Worm (Caenorhabditis elegans) whole organism, L3 larva: ENCODE measurements around the gene gly-1.
"Not testable (repeated sequence)": the region's sequence is repeated elsewhere in the genome, so short reads cannot be mapped to it uniquely, and the experiment has no call there.

Experiments
- R02D3.7 ChIP-seq: fragments of 150-350 bp; optimal IDR thresholded peaks from 2 replicates; lab custom pipeline; 2014; ENCODE audit warnings: missing biosample characterization, missing genetic modification characterization
- ZK546.5 ChIP-seq: sonication (generic microtip); optimal IDR thresholded peaks from 2 replicates; lab custom pipeline; 2017; ENCODE audit warnings: missing biosample characterization, missing genetic modification characterization
- aly-2 ChIP-seq: fragments of 150-350 bp; optimal IDR thresholded peaks from 2 replicates; lab custom pipeline; 2014; ENCODE audit warnings: missing biosample characterization, missing genetic modification characterization
- ceh-16 ChIP-seq: sonication (generic microtip); optimal IDR thresholded peaks from 2 replicates; lab custom pipeline; 2017; ENCODE audit warnings: missing biosample characterization, missing genetic modification characterization
- ceh-9 ChIP-seq: sonication (generic microtip); optimal IDR thresholded peaks from 2 replicates; lab custom pipeline; 2018; ENCODE audit warnings: missing biosample characterization, missing genetic modification characterization
- daf-12 ChIP-seq: fragments of 150-350 bp; optimal IDR thresholded peaks from 2 replicates; lab custom pipeline; 2014; ENCODE audit warnings: missing biosample characterization, missing genetic modification reagents, missing genetic modification characterization
- egl-27 ChIP-seq: sonication (generic microtip); optimal IDR thresholded peaks from 4 replicates; lab custom pipeline; 2017; ENCODE audit warnings: missing biosample characterization, missing genetic modification reagents, missing genetic modification characterization
- elt-2 ChIP-seq: sonication (generic microtip); optimal IDR thresholded peaks from 2 replicates; lab custom pipeline; 2016; ENCODE audit warnings: missing genetic modification reagents, mild to moderate bottlenecking, missing genetic modification characterization, missing compliant biosample characterization
- fkh-10 ChIP-seq: sonication (generic microtip); optimal IDR thresholded peaks from 2 replicates; lab custom pipeline; 2017; ENCODE audit warnings: missing biosample characterization, missing genetic modification reagents, missing genetic modification characterization
- fkh-2 ChIP-seq: fragments of 150-350 bp; optimal IDR thresholded peaks from 2 replicates; lab custom pipeline; 2014; ENCODE audit warnings: missing biosample characterization, missing genetic modification reagents, missing genetic modification characterization
- fos-1 ChIP-seq: fragments of 150-350 bp; optimal IDR thresholded peaks from 2 replicates; lab custom pipeline; 2014; ENCODE audit warnings: missing biosample characterization, missing genetic modification characterization
- hmg-11 ChIP-seq: sonication (generic microtip); optimal IDR thresholded peaks from 2 replicates; lab custom pipeline; 2016; ENCODE audit warnings: missing genetic modification characterization, missing compliant biosample characterization
- lin-39 ChIP-seq: fragments of 150-350 bp; optimal IDR thresholded peaks from 2 replicates; lab custom pipeline; 2018; ENCODE audit warnings: missing biosample characterization, missing genetic modification reagents, missing genetic modification characterization
- mdl-1 ChIP-seq: fragments of 150-350 bp; optimal IDR thresholded peaks from 2 replicates; lab custom pipeline; 2014; ENCODE audit warnings: missing biosample characterization, missing genetic modification characterization
- mml-1 ChIP-seq: fragments of 150-350 bp; sonication (generic microtip); optimal IDR thresholded peaks from 3 replicates; lab custom pipeline; 2014; ENCODE audit warnings: missing biosample characterization, missing genetic modification characterization
- nfya-1 ChIP-seq: sonication (generic microtip); optimal IDR thresholded peaks from 2 replicates; lab custom pipeline; 2017; ENCODE audit warnings: missing genetic modification characterization, mild to moderate bottlenecking, missing compliant biosample characterization, antibody characterized with exemption, moderate library complexity; ENCODE audit not compliant: insufficient read depth
- nhr-11 ChIP-seq: fragments of 150-350 bp; optimal IDR thresholded peaks from 2 replicates; lab custom pipeline; 2014; ENCODE audit warnings: missing biosample characterization, missing genetic modification characterization
- nhr-12 ChIP-seq: fragments of 150-350 bp; optimal IDR thresholded peaks from 2 replicates; lab custom pipeline; 2014; ENCODE audit warnings: missing biosample characterization, missing genetic modification characterization
- nhr-23 ChIP-seq: fragments of 150-350 bp; optimal IDR thresholded peaks from 2 replicates; lab custom pipeline; 2014; ENCODE audit warnings: missing biosample characterization, missing genetic modification reagents, missing genetic modification characterization
- nhr-25 ChIP-seq: sonication (generic microtip); optimal IDR thresholded peaks from 2 replicates; lab custom pipeline; 2017; ENCODE audit warnings: missing biosample characterization, missing genetic modification characterization
- nhr-28 ChIP-seq: fragments of 150-350 bp; optimal IDR thresholded peaks from 2 replicates; lab custom pipeline; 2014; ENCODE audit warnings: missing biosample characterization, missing genetic modification characterization
- nhr-43 ChIP-seq: sonication (generic microtip); optimal IDR thresholded peaks from 2 replicates; lab custom pipeline; 2016; ENCODE audit warnings: mild to moderate bottlenecking, missing genetic modification characterization, missing compliant biosample characterization; ENCODE audit not compliant: poor library complexity, severe bottlenecking
- nhr-67 ChIP-seq: fragments of 150-350 bp; optimal IDR thresholded peaks from 2 replicates; lab custom pipeline; 2014; ENCODE audit warnings: missing biosample characterization, missing genetic modification characterization
- nhr-76 ChIP-seq: fragments of 150-350 bp; sonication (generic microtip); optimal IDR thresholded peaks from 5 replicates; lab custom pipeline; 2014; ENCODE audit warnings: missing biosample characterization, missing genetic modification characterization
- nhr-77 ChIP-seq: fragments of 150-350 bp; optimal IDR thresholded peaks from 2 replicates; lab custom pipeline; 2014; ENCODE audit warnings: missing biosample characterization, missing genetic modification characterization
- pha-4 ChIP-seq: fragments of 150-350 bp; optimal IDR thresholded peaks from 2 replicates; lab custom pipeline; 2014; ENCODE audit warnings: missing biosample characterization, missing genetic modification reagents, missing genetic modification characterization
- sea-2 ChIP-seq: fragments of 150-350 bp; sonication (generic microtip); optimal IDR thresholded peaks from 4 replicates; lab custom pipeline; 2014; ENCODE audit warnings: missing biosample characterization, missing genetic modification reagents, missing genetic modification characterization
- snpc-4 ChIP-seq: fragments of 150-350 bp; optimal IDR thresholded peaks from 2 replicates; lab custom pipeline; 2014; ENCODE audit warnings: missing biosample characterization, missing genetic modification characterization
- unc-39 ChIP-seq: sonication (generic microtip); optimal IDR thresholded peaks from 4 replicates; lab custom pipeline; 2017; ENCODE audit warnings: missing biosample characterization, missing genetic modification characterization
- unc-62 ChIP-seq: fragments of 150-350 bp; sonication (generic microtip); optimal IDR thresholded peaks from 4 replicates; lab custom pipeline; 2014; ENCODE audit warnings: missing biosample characterization, missing genetic modification reagents, missing genetic modification characterization
- zag-1 ChIP-seq: fragments of 150-350 bp; optimal IDR thresholded peaks from 2 replicates; lab custom pipeline; 2014; ENCODE audit warnings: missing biosample characterization, missing genetic modification characterization
- ztf-4 ChIP-seq: fragments of 150-350 bp; optimal IDR thresholded peaks from 2 replicates; lab custom pipeline; 2014; ENCODE audit warnings: missing biosample characterization, missing genetic modification characterization

gly-1 gene

ce11 chrII:10923948-10924347, 21.9 kb upstream of the gly-1 start, which contains the start of gene Y19D2B.2:
TSS of gene Y19D2B.2 (plus strand) at chrII:10924248.
- TF ChIP-seq ztf-4, result no peak
- TF ChIP-seq nhr-76 (tag; lab: Kevin White, UChicago), result no peak
- TF ChIP-seq nhr-11 (tag; lab: Kevin White, UChicago), result no peak
- TF ChIP-seq daf-12, result no peak
- TF ChIP-seq unc-39 (tag; lab: Kevin White, UChicago), result no peak
- no peak for TF ChIP-seq snpc-4 (tag; lab: Kevin White, UChicago)
- TF ChIP-seq mdl-1 (tag; lab: Kevin White, UChicago), result no peak
- no peak for TF ChIP-seq ceh-9 (tag; lab: Kevin White, UChicago)
- TF ChIP-seq nhr-25 (tag; lab: Kevin White, UChicago), result no peak
- no peak for TF ChIP-seq ZK546.5 (tag; lab: Kevin White, UChicago)
- no peak for TF ChIP-seq nhr-43 (tag; lab: Kevin White, UChicago)
- no peak for TF ChIP-seq hmg-11 (tag; lab: Kevin White, UChicago)
- TF ChIP-seq unc-62, result no peak
- no peak for TF ChIP-seq zag-1 (tag; lab: Kevin White, UChicago)
- TF ChIP-seq nhr-28 (tag; lab: Kevin White, UChicago), result no peak
- no peak for TF ChIP-seq nhr-67 (tag; lab: Kevin White, UChicago)
- TF ChIP-seq sea-2 (GFP tag; lab: Kevin White, UChicago), result no peak
- TF ChIP-seq fkh-10 (GFP tag; lab: Kevin White, UChicago), result no peak
- TF ChIP-seq R02D3.7 (tag; lab: Kevin White, UChicago), result no peak

- TF ChIP-seq fos-1, nhr-67, nfya-1 (tag; lab: Kevin White, UChicago): not testable (repeated sequence)
These were observed 20.9 kb upstream of the gly-1 start, which contains the start of gene Y19D2B.1 for ce11 chrII:10922874-10923273. TSS of gene Y19D2B.1 (minus strand) at chrII:10922974.

ce11 chrII:10918293-10918756, 16.3 kb upstream of the gly-1 start, which contains the start of gene tba-4:
TSS of gene tba-4 (plus strand) at chrII:10918706.
- peak; percentile 13 for TF ChIP-seq nhr-25 (tag; lab: Kevin White, UChicago)
- TF ChIP-seq mdl-1 (tag; lab: Kevin White, UChicago), result no peak
- TF ChIP-seq ceh-16 (tag; lab: Kevin White, UChicago), result no peak
- no peak for TF ChIP-seq fos-1 (tag; lab: Kevin White, UChicago)
- peak; percentile 23 for TF ChIP-seq elt-2 (tag; lab: Kevin White, UChicago)
- TF ChIP-seq mml-1 (tag; lab: Kevin White, UChicago), result no peak
- no peak for TF ChIP-seq lin-39 (tag; lab: Kevin White, UChicago)
- no peak for TF ChIP-seq egl-27
- no peak for TF ChIP-seq nhr-28 (tag; lab: Kevin White, UChicago)
- TF ChIP-seq fkh-2, result no peak
- TF ChIP-seq nhr-76 (tag; lab: Kevin White, UChicago), result no peak
- no peak for TF ChIP-seq snpc-4 (tag; lab: Kevin White, UChicago)
- TF ChIP-seq, all 47 proteins: peak for 2

ce11 chrII:10917174-10917573, 15.2 kb upstream of the gly-1 start, which contains the start of gene F44F4.10:
TSS of gene F44F4.10 (minus strand) at chrII:10917274.
- no peak for TF ChIP-seq nhr-11 (tag; lab: Kevin White, UChicago)
- TF ChIP-seq egl-27, result no peak
- TF ChIP-seq pha-4 (tag; lab: Kevin White, UChicago), result no peak
- TF ChIP-seq nhr-23 (tag; lab: Kevin White, UChicago), result no peak
- TF ChIP-seq unc-39 (tag; lab: Kevin White, UChicago), result no peak
- no peak for TF ChIP-seq fkh-10 (GFP tag; lab: Kevin White, UChicago)
- TF ChIP-seq mdl-1 (tag; lab: Kevin White, UChicago), result no peak
- no peak for TF ChIP-seq sea-2 (GFP tag; lab: Kevin White, UChicago)
- no peak for TF ChIP-seq R02D3.7 (tag; lab: Kevin White, UChicago)
- no peak for TF ChIP-seq fos-1 (tag; lab: Kevin White, UChicago)
- TF ChIP-seq nfya-1 (tag; lab: Kevin White, UChicago), result no peak
- no peak for TF ChIP-seq fkh-2
- TF ChIP-seq nhr-12 (tag; lab: Kevin White, UChicago), result no peak
- no peak for TF ChIP-seq aly-2
- TF ChIP-seq nhr-28 (tag; lab: Kevin White, UChicago), result no peak
- no peak for TF ChIP-seq nhr-77 (tag; lab: Kevin White, UChicago)
- no peak for TF ChIP-seq nhr-43 (tag; lab: Kevin White, UChicago)
- no peak for TF ChIP-seq ceh-9 (tag; lab: Kevin White, UChicago)
- TF ChIP-seq, all 47 proteins: peak for 0
